Worm (Caenorhabditis elegans): Measurements from ENCODE around the gene F11D5.5.

DNA sequence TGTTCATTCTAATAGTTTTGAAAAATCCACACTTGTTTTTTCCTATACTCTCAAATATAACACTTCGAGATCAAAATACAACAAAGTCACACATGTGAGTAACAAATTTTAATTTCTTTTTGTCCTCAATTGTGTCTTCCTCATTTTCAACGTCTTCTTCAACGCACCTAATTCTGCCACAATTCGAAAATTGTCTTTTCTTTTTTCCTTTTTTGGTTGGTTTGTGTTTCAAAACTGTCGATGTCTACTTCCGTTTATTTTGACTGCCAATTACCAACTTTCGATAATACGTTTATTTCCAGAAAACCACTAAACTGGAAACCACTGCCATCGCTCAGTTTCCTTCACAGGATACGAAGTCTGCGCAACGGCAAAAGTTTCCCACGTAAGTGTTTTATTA lies 31.0 kb downstream of the F11D5.5 start, which contains the start of gene F11D5.1:
- TF ChIP-seq dao-5 (tag; optimal IDR thresholded peaks at IDR 0.05) (no peak), him-1 (tag; optimal IDR thresholded peaks at IDR 0.05) (no peak), W03F9.2 (tag; optimal IDR thresholded peaks at IDR 0.05) (no peak)
